Worm (Caenorhabditis elegans) whole organism, L2 larva: ENCODE results near the gene pnc-1.

Experiments used
- ama-1 ChIP-seq: fragments of 150-350 bp; optimal IDR thresholded peaks from 2 replicates; lab custom pipeline; 2018; ENCODE audit warnings: inconsistent platforms
- dmd-4 ChIP-seq: sonication (generic microtip); optimal IDR thresholded peaks from 2 replicates; lab custom pipeline; 2017; ENCODE audit warnings: missing biosample characterization, missing genetic modification characterization
- lsy-2 ChIP-seq, 2 experiments: fragments of 150-350 bp in 1 of 2; sonication (generic microtip) in 1 of 2; optimal IDR thresholded peaks; 2 replicates each; lab custom pipeline; 2014 to 2017; ENCODE audit warnings: missing biosample characterization in 2 of 2, missing genetic modification characterization in 2 of 2
- ztf-11 ChIP-seq: sonication (generic microtip); optimal IDR thresholded peaks from 2 replicates; lab custom pipeline; 2017; ENCODE audit warnings: missing biosample characterization, missing genetic modification characterization
- ztf-4 ChIP-seq: fragments of 150-350 bp; optimal IDR thresholded peaks from 2 replicates; lab custom pipeline; 2014; ENCODE audit warnings: missing biosample characterization, missing genetic modification characterization

- no peak for TF ChIP-seq lsy-2 (tag; optimal IDR thresholded peaks at IDR 0.05; lab: Kevin White, UChicago)
- no peak for TF ChIP-seq ztf-11 (tag; lab: Kevin White, UChicago)
- TF ChIP-seq dmd-4 (tag; lab: Kevin White, UChicago) = no peak
- TF ChIP-seq ama-1 (lab: Kevin White, UChicago) = no peak
- TF ChIP-seq ztf-4 (tag; lab: Kevin White, UChicago) = no peak
Observed at ce11 chrIV:202921-203652, 18.8 kb downstream of the pnc-1 start, which contains the start of gene gfrp-1.
